Fruit fly (Drosophila melanogaster) whole organism, embryonic: ENCODE data around the gene CG42810.

ENCODE experiments used
- CG14441 ChIP-seq: fragments of 200-800 bp; sonication (Bioruptor generic); IDR thresholded peaks from 2 replicates; pipeline ENCODE4 v1.3.6; 2022; ENCODE audit warnings: missing biosample characterization, missing genetic modification characterization
- CG17186 ChIP-seq: fragments of 200-800 bp; sonication (Bioruptor generic); optimal IDR thresholded peaks from 3 replicates; lab custom pipeline; 2017; ENCODE audit warnings: missing biosample characterization, missing genetic modification reagents, missing genetic modification characterization
- Meics ChIP-seq: fragments of 200-800 bp; sonication (Bioruptor generic); optimal IDR thresholded peaks from 2 replicates; lab custom pipeline; 2017; ENCODE audit warnings: missing biosample characterization, mild to moderate bottlenecking, missing genetic modification characterization
- Myb ChIP-seq: fragments of 200-800 bp; sonication (Bioruptor generic); optimal IDR thresholded peaks from 2 replicates; lab custom pipeline; 2016; ENCODE audit warnings: missing biosample characterization, missing genetic modification characterization
- chinmo ChIP-seq: fragments of 200-800 bp; sonication (Bioruptor generic); IDR thresholded peaks from 4 replicates; pipeline ENCODE4 v1.3.6; 2022; ENCODE audit warnings: missing biosample characterization, missing genetic modification characterization; ENCODE audit not compliant: partially characterized antibody
- lbe ChIP-seq: fragments of 200-800 bp; sonication (Bioruptor generic); optimal IDR thresholded peaks from 2 replicates; lab custom pipeline; 2016; ENCODE audit warnings: missing biosample characterization, mild to moderate bottlenecking, missing genetic modification characterization
- pnt ChIP-seq: fragments of 200-800 bp; sonication (Bioruptor generic); optimal IDR thresholded peaks from 3 replicates; lab custom pipeline; 2016; ENCODE audit warnings: missing biosample characterization, missing genetic modification characterization
- stwl ChIP-seq: fragments of 200-800 bp; sonication (Bioruptor generic); optimal IDR thresholded peaks from 3 replicates; lab custom pipeline; 2018; ENCODE audit warnings: missing biosample characterization, mild to moderate bottlenecking, missing genetic modification characterization, moderate library complexity
- usp ChIP-seq: fragments of >200 bp; optimal IDR thresholded peaks from 2 replicates; lab custom pipeline; 2017; ENCODE audit warnings: missing biosample characterization, missing genetic modification characterization

DNA sequence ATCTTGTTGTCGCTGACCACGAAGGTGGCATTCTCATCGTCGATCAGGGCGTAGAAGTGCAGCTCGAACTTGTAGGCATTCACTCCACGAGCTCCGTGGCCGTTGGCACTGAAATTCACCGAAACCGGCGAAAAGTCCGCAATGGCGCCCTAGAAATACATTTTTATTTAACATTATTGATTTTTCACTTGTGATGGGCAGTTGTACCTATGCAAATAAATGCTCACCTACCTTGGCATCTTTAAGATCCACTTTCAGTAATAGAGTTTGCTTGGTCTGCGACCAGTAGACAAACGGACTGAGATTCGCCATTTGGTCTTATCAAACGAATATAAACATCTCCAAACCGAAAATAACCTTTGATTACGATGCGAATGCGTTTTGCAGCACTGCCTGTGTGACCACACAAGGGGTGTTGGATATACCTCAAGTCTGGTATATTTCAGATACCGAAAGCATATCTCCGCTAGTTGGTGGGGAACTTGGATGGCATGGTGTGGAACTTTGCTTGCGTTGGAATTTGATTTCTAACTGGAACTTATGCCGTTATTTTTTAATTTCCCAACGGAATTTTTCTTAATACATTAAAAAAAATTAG is 14.1 kb upstream of the CG42810 start, which contains the start of gene Hacd2:
- TF ChIP-seq chinmo (GFP tag; lab: Robert Waterston, UW) (peak; percentile 52; the same call in 1 of the 4 replicates), lbe (GFP tag; lab: Kevin White, UChicago) (no peak), CG14441 (GFP tag; lab: Robert Waterston, UW) (no peak), stwl (peak; percentile 99), CG17186 (GFP tag; lab: Kevin White, UChicago) (peak; percentile 43), pnt (GFP tag; lab: Kevin White, UChicago) (no peak), Myb (peak; percentile 100), usp (GFP tag; lab: Kevin White, UChicago) (no peak), Meics (no peak)
